Worm (Caenorhabditis elegans): ENCODE measurements around the gene cnx-1.

DNA sequence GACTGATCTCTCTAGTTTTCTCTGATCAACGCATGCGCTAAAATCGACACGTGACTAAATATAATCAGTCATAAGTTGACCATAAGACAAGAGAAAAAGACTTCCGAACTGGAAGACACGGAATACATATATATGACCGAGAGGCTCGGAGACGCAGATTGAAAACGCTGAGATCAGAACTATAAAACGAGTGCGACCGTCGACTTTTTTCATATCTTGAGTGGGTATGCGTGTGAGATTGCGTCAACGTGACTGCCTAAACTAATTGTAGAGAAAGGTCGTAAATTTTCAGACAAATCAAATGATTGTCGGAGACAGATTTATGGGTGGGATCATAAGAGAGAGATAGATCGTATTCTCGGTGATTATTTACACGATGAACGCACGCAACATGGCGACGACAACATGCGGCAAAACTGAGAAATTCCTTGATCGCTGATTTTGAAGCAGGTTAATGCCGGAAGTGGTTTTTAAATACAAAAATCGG is 9.3 kb downstream of the cnx-1 start:
- TF ChIP-seq him-1 (tag; optimal IDR thresholded peaks at IDR 0.05) (no peak), dao-5 (tag; optimal IDR thresholded peaks at IDR 0.05) (no peak), W03F9.2 (tag; optimal IDR thresholded peaks at IDR 0.05) (no peak)

All from whole organism, L4/young adult.